Fruit fly (Drosophila melanogaster): Measurements from ENCODE around the gene CG31780.

The CG31780 gene

dm6 chr2L:15746600-15747393 lies 51.0 kb downstream of the CG31780 start (continued):
- peak; percentile 54 for TF ChIP-seq Rx (GFP tag; IDR thresholded peaks at IDR 0.05)
- peak; percentile 83 for TF ChIP-seq CG17359 (tag; optimal IDR thresholded peaks at IDR 0.05)
- TF ChIP-seq ac (GFP tag; optimal IDR thresholded peaks at IDR 0.05) = peak; percentile 74
- peak; percentile 86 for TF ChIP-seq CG1602 (GFP tag; optimal IDR thresholded peaks at IDR 0.05)
- peak; percentile 79 for TF ChIP-seq Hand (GFP tag; optimal IDR thresholded peaks at IDR 0.05)
- TF ChIP-seq PHDP (tag; optimal IDR thresholded peaks at IDR 0.05) = peak; percentile 91
- TF ChIP-seq CG2889 (GFP tag; IDR thresholded peaks at IDR 0.05) = peak; percentile 64; the same call in 2 of the 3 replicates
- no peak for TF ChIP-seq gfzf (GFP tag; optimal IDR thresholded peaks at IDR 0.05)
- peak; percentile 84 for TF ChIP-seq CG32532 (GFP tag; IDR thresholded peaks at IDR 0.05)
- peak; percentile 91 for TF ChIP-seq Hr3 (GFP tag; optimal IDR thresholded peaks at IDR 0.05)
- peak; percentile 89 for TF ChIP-seq lmd (GFP tag; IDR thresholded peaks at IDR 0.05)
- no peak for TF ChIP-seq CG12744 (GFP tag; optimal IDR thresholded peaks at IDR 0.05)
- TF ChIP-seq tx (GFP tag; optimal IDR thresholded peaks at IDR 0.05) = no peak
- TF ChIP-seq CG6765 (GFP tag; optimal IDR thresholded peaks at IDR 0.05) = peak; percentile 82
- TF ChIP-seq slbo (GFP tag; IDR thresholded peaks at IDR 0.05) = peak; percentile 84
- no peak for TF ChIP-seq Poxn (GFP tag; IDR thresholded peaks at IDR 0.05)
- TF ChIP-seq D19B (GFP tag; optimal IDR thresholded peaks at IDR 0.05) = peak; percentile 84
- TF ChIP-seq Myb (GFP tag; optimal IDR thresholded peaks at IDR 0.05) = no peak
- no peak for TF ChIP-seq fd102C (GFP tag; optimal IDR thresholded peaks at IDR 0.05)
- TF ChIP-seq CG32767 (GFP tag; IDR thresholded peaks at IDR 0.05) = peak; percentile 79
- TF ChIP-seq seq (GFP tag; IDR thresholded peaks at IDR 0.05) = peak; percentile 71
- peak; percentile 58 for TF ChIP-seq CG12219 (GFP tag; optimal IDR thresholded peaks at IDR 0.05)
- TF ChIP-seq H15 (GFP tag; IDR thresholded peaks at IDR 0.05) = peak; percentile 61; the same call in 1 of the 3 replicates
- peak; percentile 89 for TF ChIP-seq CG11695 (GFP tag; IDR thresholded peaks at IDR 0.05)
- peak; percentile 39 for TF ChIP-seq tup (GFP tag; optimal IDR thresholded peaks at IDR 0.05)
- TF ChIP-seq CG15073 (GFP tag; optimal IDR thresholded peaks at IDR 0.05) = peak; percentile 48
- TF ChIP-seq stc (GFP tag; IDR thresholded peaks at IDR 0.05) = peak; percentile 75
- peak; percentile 98 for TF ChIP-seq CoRest (tag; optimal IDR thresholded peaks at IDR 0.05)
- TF ChIP-seq gsb-n (tag; optimal IDR thresholded peaks at IDR 0.05) = peak; percentile 93
- no peak for TF ChIP-seq Tbp (GFP tag; optimal IDR thresholded peaks at IDR 0.05)
- no peak for TF ChIP-seq Bgb (GFP tag; IDR thresholded peaks at IDR 0.05; ENCODE audit: partially characterized antibody)
- TF ChIP-seq ftz-f1 (GFP tag; optimal IDR thresholded peaks at IDR 0.05) = no peak
- TF ChIP-seq Meics (GFP tag; optimal IDR thresholded peaks at IDR 0.05) = peak; percentile 94
- no peak for TF ChIP-seq Side (GFP tag; optimal IDR thresholded peaks at IDR 0.05)
- peak; percentile 84 for TF ChIP-seq CG3847 (GFP tag; IDR thresholded peaks at IDR 0.05)
- peak; percentile 6 for TF ChIP-seq CG11398 (GFP tag; optimal IDR thresholded peaks at IDR 0.05)
- TF ChIP-seq Dp (GFP tag; optimal IDR thresholded peaks at IDR 0.05) = no peak
- peak; percentile 77 for TF ChIP-seq CG13123 (GFP tag; optimal IDR thresholded peaks at IDR 0.05)
- TF ChIP-seq CG17361 (GFP tag; IDR thresholded peaks at IDR 0.05) = peak; percentile 99
- TF ChIP-seq sim (GFP tag; IDR thresholded peaks at IDR 0.05) = peak; percentile 32; the same call in 1 of the 2 replicates
- TF ChIP-seq CG6689 (GFP tag; IDR thresholded peaks at IDR 0.05) = peak; percentile 92
- peak; percentile 91 for TF ChIP-seq D19A (tag; optimal IDR thresholded peaks at IDR 0.05)
- TF ChIP-seq CG3995 (GFP tag; optimal IDR thresholded peaks at IDR 0.05) = no peak
- peak; percentile 78 for TF ChIP-seq Rfx (GFP tag; IDR thresholded peaks at IDR 0.05)
- no peak for TF ChIP-seq CG7786 (GFP tag; optimal IDR thresholded peaks at IDR 0.05)
- peak; percentile 75 for TF ChIP-seq ATbp (GFP tag; optimal IDR thresholded peaks at IDR 0.05)
- TF ChIP-seq shn (GFP tag; optimal IDR thresholded peaks at IDR 0.05) = no peak
- TF ChIP-seq NC2β (GFP tag; optimal IDR thresholded peaks at IDR 0.05) = no peak
- TF ChIP-seq kah (GFP tag; optimal IDR thresholded peaks at IDR 0.05) = peak; percentile 97
- peak; percentile 42 for TF ChIP-seq Camta (GFP tag; optimal IDR thresholded peaks at IDR 0.05)
- TF ChIP-seq Atf3 (GFP tag; optimal IDR thresholded peaks at IDR 0.05) = no peak
